Fruit fly (Drosophila melanogaster) whole organism, embryonic: Measurements from ENCODE around the gene PhKgamma.

Experiments
- Antp ChIP-seq: fragments of 200-800 bp; sonication (Bioruptor generic); optimal IDR thresholded peaks from 3 replicates; lab custom pipeline; 2016; ENCODE audit warnings: missing biosample characterization, missing genetic modification characterization
- Asciz ChIP-seq: fragments of 200-800 bp; sonication (Bioruptor generic); optimal IDR thresholded peaks from 2 replicates; lab custom pipeline; 2017; ENCODE audit warnings: missing biosample characterization, mild to moderate bottlenecking, missing genetic modification characterization, missing genetic modification reagents
- Atf6 ChIP-seq: fragments of 200-800 bp; sonication (Bioruptor generic); IDR thresholded peaks from 2 replicates; pipeline ENCODE4 v1.3.6; 2022; ENCODE audit warnings: missing biosample characterization, missing genetic modification characterization
- CG10274 ChIP-seq: fragments of 200-800 bp; sonication (Bioruptor generic); optimal IDR thresholded peaks from 3 replicates; lab custom pipeline; 2017; ENCODE audit warnings: missing biosample characterization, mild to moderate bottlenecking, missing genetic modification characterization
- CG12071 ChIP-seq: fragments of 200-800 bp; sonication (Bioruptor generic); optimal IDR thresholded peaks from 3 replicates; lab custom pipeline; 2018; ENCODE audit warnings: missing biosample characterization, mild to moderate bottlenecking, missing genetic modification characterization
- CG13775 ChIP-seq: fragments of 200-800 bp; sonication (Bioruptor generic); optimal IDR thresholded peaks from 3 replicates; lab custom pipeline; 2017; ENCODE audit warnings: missing biosample characterization, mild to moderate bottlenecking, missing genetic modification characterization
- CG15479 ChIP-seq: fragments of 200-800 bp; sonication (Bioruptor generic); optimal IDR thresholded peaks from 3 replicates; lab custom pipeline; 2019; ENCODE audit warnings: missing biosample characterization, mild to moderate bottlenecking, missing genetic modification characterization, moderate library complexity
- CG15696 ChIP-seq: fragments of 200-800 bp; sonication (Bioruptor generic); optimal IDR thresholded peaks from 2 replicates; lab custom pipeline; 2019; ENCODE audit warnings: missing biosample characterization, mild to moderate bottlenecking, missing genetic modification characterization, moderate library complexity
- CG1602 ChIP-seq: fragments of 200-800 bp; sonication (Bioruptor generic); optimal IDR thresholded peaks from 3 replicates; lab custom pipeline; 2016; ENCODE audit warnings: missing biosample characterization, missing genetic modification characterization
- CG16815 ChIP-seq: fragments of 200-800 bp; sonication (Bioruptor generic); optimal IDR thresholded peaks from 3 replicates; lab custom pipeline; 2017; ENCODE audit warnings: missing biosample characterization, mild to moderate bottlenecking, missing genetic modification characterization
- CG30431 ChIP-seq: fragments of 200-800 bp; sonication (Bioruptor generic); optimal IDR thresholded peaks from 2 replicates; lab custom pipeline; 2017; ENCODE audit warnings: missing biosample characterization, missing genetic modification characterization
- CG32532 ChIP-seq: fragments of 200-800 bp; sonication (Bioruptor generic); IDR thresholded peaks from 2 replicates; pipeline ENCODE4 v1.3.6; 2022; ENCODE audit warnings: missing biosample characterization, missing genetic modification characterization
- CG4707 ChIP-seq: fragments of 200-800 bp; sonication (Bioruptor generic); optimal IDR thresholded peaks from 2 replicates; lab custom pipeline; 2018; ENCODE audit warnings: missing biosample characterization, mild to moderate bottlenecking, missing genetic modification characterization, moderate library complexity
- CG5953 ChIP-seq: fragments of 200-800 bp; sonication (Bioruptor generic); IDR thresholded peaks from 2 replicates; pipeline ENCODE4 v1.3.6; 2022; ENCODE audit warnings: missing biosample characterization, missing genetic modification characterization
- CG9609 ChIP-seq: fragments of 200-800 bp; sonication (Bioruptor generic); optimal IDR thresholded peaks from 3 replicates; lab custom pipeline; 2016; ENCODE audit warnings: missing biosample characterization, missing genetic modification characterization
- CHES-1-like ChIP-seq: fragments of 200-800 bp; sonication (Bioruptor generic); optimal IDR thresholded peaks from 2 replicates; lab custom pipeline; 2016; ENCODE audit warnings: missing biosample characterization, missing genetic modification characterization
- CTCF ChIP-seq: fragments of 200-800 bp; sonication (Bioruptor generic); optimal IDR thresholded peaks from 2 replicates; lab custom pipeline; 2017; ENCODE audit warnings: missing biosample characterization, mild to moderate bottlenecking, missing genetic modification characterization, moderate library complexity
- CrebB ChIP-seq: fragments of 200-800 bp; sonication (Bioruptor generic); optimal IDR thresholded peaks from 3 replicates; lab custom pipeline; 2018; ENCODE audit warnings: missing biosample characterization, mild to moderate bottlenecking, missing genetic modification characterization
- D ChIP-seq, 2 experiments: fragments of 200-800 bp in 1 of 2; fragments of >200 bp in 1 of 2; sonication (Bioruptor generic) in 1 of 2; optimal IDR thresholded peaks; 2 replicates in 1 of 2; 3 replicates in 1 of 2; lab custom pipeline; 2017; ENCODE audit warnings: mild to moderate bottlenecking in 1 of 2, missing biosample characterization in 1 of 2, missing genetic modification characterization in 1 of 2, missing genetic modification reagents in 1 of 2
- D19B ChIP-seq: fragments of 200-800 bp; sonication (Bioruptor generic); optimal IDR thresholded peaks from 2 replicates; lab custom pipeline; 2017; ENCODE audit warnings: missing biosample characterization, mild to moderate bottlenecking, missing genetic modification characterization
- Deaf1 ChIP-seq: fragments of 200-800 bp; optimal IDR thresholded peaks from 3 replicates; lab custom pipeline; 2019; ENCODE audit warnings: missing biosample characterization, mild to moderate bottlenecking, missing genetic modification characterization, moderate library complexity
- Dek ChIP-seq: fragments of 200-800 bp; sonication (Bioruptor generic); optimal IDR thresholded peaks from 3 replicates; lab custom pipeline; 2019; ENCODE audit warnings: missing biosample characterization, mild to moderate bottlenecking, missing genetic modification characterization, moderate library complexity
- E2f2 ChIP-seq: fragments of 200-800 bp; sonication (Bioruptor generic); IDR thresholded peaks from 2 replicates; pipeline ENCODE4 v1.3.6; 2022; ENCODE audit warnings: missing biosample characterization, missing genetic modification characterization
- Eip74EF ChIP-seq, 2 experiments: fragments of 200-800 bp in 1 of 2; fragments of >200 bp in 1 of 2; sonication (Bioruptor generic) in 1 of 2; optimal IDR thresholded peaks; 2 replicates each; lab custom pipeline; 2017 to 2019; ENCODE audit warnings: missing biosample characterization in 2 of 2, missing genetic modification characterization in 2 of 2, mild to moderate bottlenecking in 1 of 2, moderate library complexity in 1 of 2
- Gsc ChIP-seq: fragments of 200-800 bp; sonication (Bioruptor generic); IDR thresholded peaks from 2 replicates; pipeline ENCODE4 v1.3.6; 2022; ENCODE audit warnings: missing biosample characterization, missing genetic modification characterization
- H15 ChIP-seq: fragments of 200-800 bp; sonication (Bioruptor generic); IDR thresholded peaks from 3 replicates; pipeline ENCODE4 v1.3.6; 2022; ENCODE audit warnings: missing biosample characterization, missing genetic modification characterization
- HLHmδ ChIP-seq: fragments of 200-800 bp; sonication (Bioruptor generic); optimal IDR thresholded peaks from 2 replicates; lab custom pipeline; 2018; ENCODE audit warnings: missing biosample characterization, mild to moderate bottlenecking, missing genetic modification characterization, moderate library complexity
- Myb ChIP-seq: fragments of 200-800 bp; sonication (Bioruptor generic); optimal IDR thresholded peaks from 2 replicates; lab custom pipeline; 2016; ENCODE audit warnings: missing biosample characterization, missing genetic modification characterization
- Ravus ChIP-seq: fragments of 200-800 bp; sonication (Bioruptor generic); IDR thresholded peaks from 2 replicates; pipeline ENCODE4 v1.3.6; 2022; ENCODE audit warnings: missing biosample characterization, missing genetic modification characterization
- Six4 ChIP-seq: fragments of 200-800 bp; sonication (Bioruptor generic); optimal IDR thresholded peaks from 2 replicates; lab custom pipeline; 2016; ENCODE audit warnings: missing biosample characterization, missing genetic modification characterization
- Trl ChIP-seq, 3 experiments: fragments of >200 bp in 2 of 3; fragments of 200-800 bp in 1 of 3; sonication (Bioruptor generic) in 1 of 3; optimal IDR thresholded peaks; 2 replicates in 1 of 3; 3 replicates in 2 of 3; lab custom pipeline; 2016 to 2017; ENCODE audit warnings: missing biosample characterization in 1 of 3, missing genetic modification characterization in 1 of 3
- Xrp1 ChIP-seq: fragments of 200-800 bp; sonication (Bioruptor generic); IDR thresholded peaks from 2 replicates; pipeline ENCODE4 v1.3.6; 2022; ENCODE audit warnings: missing biosample characterization, missing genetic modification characterization
- YL-1 ChIP-seq: fragments of 200-800 bp; sonication (Bioruptor generic); optimal IDR thresholded peaks from 3 replicates; lab custom pipeline; 2017; ENCODE audit warnings: missing biosample characterization, mild to moderate bottlenecking, missing genetic modification characterization
- cwo ChIP-seq: fragments of 200-800 bp; sonication (Bioruptor generic); optimal IDR thresholded peaks from 3 replicates; lab custom pipeline; 2017; ENCODE audit warnings: missing biosample characterization, missing genetic modification characterization, mild to moderate bottlenecking, moderate library complexity, missing genetic modification reagents
- dimm ChIP-seq: fragments of 200-800 bp; sonication (Bioruptor generic); IDR thresholded peaks from 2 replicates; pipeline ENCODE4 v1.3.6; 2022; ENCODE audit warnings: missing biosample characterization, missing genetic modification characterization
- disco-r ChIP-seq: fragments of 200-800 bp; sonication (Bioruptor generic); optimal IDR thresholded peaks from 2 replicates; lab custom pipeline; 2016; ENCODE audit warnings: missing biosample characterization, missing genetic modification characterization
- fd96Cb ChIP-seq: fragments of 200-800 bp; sonication (Bioruptor generic); optimal IDR thresholded peaks from 2 replicates; lab custom pipeline; 2018; ENCODE audit warnings: missing biosample characterization, mild to moderate bottlenecking, missing genetic modification characterization, moderate library complexity
- gfzf ChIP-seq: fragments of 200-800 bp; sonication (Bioruptor generic); optimal IDR thresholded peaks from 2 replicates; lab custom pipeline; 2016; ENCODE audit warnings: missing biosample characterization, mild to moderate bottlenecking, missing genetic modification characterization, moderate library complexity
- grau ChIP-seq: fragments of 200-800 bp; optimal IDR thresholded peaks from 3 replicates; lab custom pipeline; 2019; ENCODE audit warnings: missing biosample characterization, mild to moderate bottlenecking, missing genetic modification characterization, moderate library complexity
- hb ChIP-seq: fragments of 200-800 bp; sonication (Bioruptor generic); IDR thresholded peaks from 3 replicates; pipeline ENCODE4 v1.3.6; 2022; ENCODE audit warnings: missing biosample characterization, missing genetic modification characterization; ENCODE audit not compliant: partially characterized antibody
- jigr1 ChIP-seq: fragments of 200-800 bp; sonication (Bioruptor generic); IDR thresholded peaks from 3 replicates; pipeline ENCODE4 v1.3.6; 2022; ENCODE audit warnings: missing biosample characterization, missing genetic modification characterization
- kay ChIP-seq: fragments of 200-800 bp; sonication (Bioruptor generic); optimal IDR thresholded peaks from 2 replicates; lab custom pipeline; 2016; ENCODE audit warnings: missing biosample characterization, missing genetic modification characterization
- ken ChIP-seq: fragments of 200-800 bp; sonication (Bioruptor generic); IDR thresholded peaks from 3 replicates; pipeline ENCODE4 v1.3.6; 2022; ENCODE audit warnings: missing biosample characterization, missing genetic modification characterization
- nom ChIP-seq: fragments of 200-800 bp; sonication (Bioruptor generic); optimal IDR thresholded peaks from 2 replicates; lab custom pipeline; 2017; ENCODE audit warnings: missing biosample characterization, missing genetic modification characterization, mild to moderate bottlenecking, moderate library complexity, missing genetic modification reagents
- sim ChIP-seq: fragments of 200-800 bp; sonication (Bioruptor generic); IDR thresholded peaks from 2 replicates; pipeline ENCODE4 v1.3.6; 2022; ENCODE audit warnings: missing biosample characterization, missing genetic modification characterization
- sisA ChIP-seq: fragments of 200-800 bp; sonication (Bioruptor generic); IDR thresholded peaks from 2 replicates; pipeline ENCODE4 v1.3.6; 2022; ENCODE audit warnings: missing biosample characterization, missing genetic modification characterization
- tin ChIP-seq: fragments of 200-800 bp; sonication (Bioruptor generic); optimal IDR thresholded peaks from 3 replicates; lab custom pipeline; 2016; ENCODE audit warnings: missing biosample characterization, missing genetic modification characterization
- tll ChIP-seq, 2 experiments: fragments of 200-800 bp in 1 of 2; fragments of >200 bp in 1 of 2; sonication (Bioruptor generic) in 1 of 2; optimal IDR thresholded peaks; 2 replicates each; lab custom pipeline; 2017 to 2019; ENCODE audit warnings: missing biosample characterization in 2 of 2, missing genetic modification characterization in 2 of 2, mild to moderate bottlenecking in 1 of 2, moderate library complexity in 1 of 2
- usp ChIP-seq: fragments of >200 bp; optimal IDR thresholded peaks from 2 replicates; lab custom pipeline; 2017; ENCODE audit warnings: missing biosample characterization, missing genetic modification characterization
- zf30C ChIP-seq: fragments of 200-800 bp; sonication (Bioruptor generic); optimal IDR thresholded peaks from 3 replicates; lab custom pipeline; 2018; ENCODE audit warnings: missing biosample characterization, mild to moderate bottlenecking, missing genetic modification characterization

Gene PhKgamma

DNA sequence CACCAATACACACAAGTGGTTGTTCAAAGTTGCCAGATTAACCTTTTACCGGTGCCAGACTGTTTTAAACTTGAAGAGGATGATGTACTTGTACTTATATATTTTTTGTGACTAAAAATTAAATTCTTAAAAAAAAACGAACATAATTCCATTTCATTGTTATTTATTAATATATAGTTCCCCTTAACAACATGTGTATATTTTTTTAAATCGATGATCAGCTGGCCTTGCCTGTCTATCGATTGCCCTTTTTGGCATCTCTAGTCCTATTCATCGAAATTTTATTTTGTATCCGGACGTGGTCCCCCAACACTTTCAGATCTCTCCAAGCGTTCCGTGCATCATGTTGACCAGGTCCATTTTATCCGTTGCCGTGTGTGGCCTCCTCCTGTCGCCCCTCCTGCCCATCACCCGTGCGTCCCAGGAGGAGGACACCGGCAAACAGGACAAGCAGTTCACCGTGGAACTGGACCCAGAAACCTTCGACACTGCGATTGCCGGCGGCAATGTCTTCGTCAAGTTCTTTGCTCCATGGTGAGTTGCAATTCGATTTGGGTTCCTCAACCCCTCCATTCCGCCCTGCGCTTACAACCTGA lies 21.9 kb downstream of the PhKgamma start, which contains the start of gene prtp (continued):
- peak; percentile 55; the same call in 1 of the 3 replicates for TF ChIP-seq ken (GFP tag; lab: Robert Waterston, UW)
- no peak for TF ChIP-seq disco-r (GFP tag; lab: Kevin White, UChicago)
- no peak for TF ChIP-seq HLHmδ (GFP tag; lab: Kevin White, UChicago)
- peak; percentile 4 for TF ChIP-seq CTCF (GFP tag; lab: Kevin White, UChicago)
- no peak for TF ChIP-seq Gsc
- TF ChIP-seq Asciz (GFP tag; lab: Kevin White, UChicago) = peak; percentile 3
- TF ChIP-seq CrebB = no peak
- TF ChIP-seq CG10274 (GFP tag; lab: Kevin White, UChicago) = no peak
- no peak for TF ChIP-seq jigr1 (GFP tag; lab: Robert Waterston, UW)
- TF ChIP-seq D19B (GFP tag; lab: Kevin White, UChicago) = no peak
- no peak for TF ChIP-seq cwo (GFP tag; lab: Kevin White, UChicago)
- TF ChIP-seq CG1602 (GFP tag; lab: Kevin White, UChicago) = no peak
- no peak for TF ChIP-seq D (optimal IDR thresholded peaks at IDR 0.05; lab: Kevin White, UChicago)
- no peak for TF ChIP-seq D (GFP tag; optimal IDR thresholded peaks at IDR 0.05; lab: Kevin White, UChicago)
- TF ChIP-seq tll (GFP tag; optimal IDR thresholded peaks at IDR 0.05; lab: Kevin White, UChicago) = no peak
- TF ChIP-seq hb (GFP tag; lab: Robert Waterston, UW) = no peak
- no peak for TF ChIP-seq grau (tag; lab: Kevin White, UChicago)
- TF ChIP-seq Trl (optimal IDR thresholded peaks at IDR 0.05; lab: Kevin White, UChicago) = no peak
- no peak for TF ChIP-seq Trl (GFP tag; optimal IDR thresholded peaks at IDR 0.05; lab: Kevin White, UChicago)
- TF ChIP-seq tin (GFP tag; lab: Kevin White, UChicago) = no peak
- no peak for TF ChIP-seq CG13775 (GFP tag; lab: Kevin White, UChicago)
- TF ChIP-seq kay (GFP tag; lab: Kevin White, UChicago) = no peak
- TF ChIP-seq dimm (GFP tag; lab: Robert Waterston, UW) = no peak
- no peak for TF ChIP-seq Dek (tag; lab: Kevin White, UChicago)
- TF ChIP-seq Xrp1 = peak; percentile 43; the same call in 1 of the 2 replicates
- peak; percentile 10 for TF ChIP-seq Six4 (GFP tag; lab: Kevin White, UChicago)
- no peak for TF ChIP-seq sim (GFP tag; lab: Robert Waterston, UW)
- no peak; the same call in 1 of the 2 replicates for TF ChIP-seq sisA (GFP tag; lab: Robert Waterston, UW)
- TF ChIP-seq Myb = no peak
- no peak for TF ChIP-seq CG5953
- TF ChIP-seq fd96Cb (tag; lab: Kevin White, UChicago) = no peak
- no peak for TF ChIP-seq usp
- TF ChIP-seq CG4707 (GFP tag; lab: Kevin White, UChicago) = no peak
- TF ChIP-seq YL-1 (GFP tag; lab: Kevin White, UChicago) = no peak
- TF ChIP-seq gfzf (GFP tag; lab: Kevin White, UChicago) = no peak
- no peak for TF ChIP-seq H15 (GFP tag; lab: Robert Waterston, UW)
- TF ChIP-seq CG15479 (GFP tag; lab: Kevin White, UChicago) = no peak
- TF ChIP-seq CG12071 = no peak
- no peak for TF ChIP-seq Antp (GFP tag; lab: Kevin White, UChicago)
- no peak for TF ChIP-seq CG9609 (GFP tag; lab: Kevin White, UChicago)
- no peak for TF ChIP-seq CHES-1-like
- no peak; the same call in none of the 2 replicates for TF ChIP-seq CG32532 (GFP tag; lab: Robert Waterston, UW)
- no peak for TF ChIP-seq CG15696 (tag; lab: Kevin White, UChicago)
- no peak for TF ChIP-seq zf30C (GFP tag; lab: Kevin White, UChicago)
- TF ChIP-seq E2f2 = peak; percentile 57
- no peak for TF ChIP-seq CG30431
- TF ChIP-seq Atf6 (GFP tag; lab: Robert Waterston, UW) = no peak
- TF ChIP-seq Deaf1 (tag; lab: Kevin White, UChicago) = no peak
- no peak for TF ChIP-seq Ravus (GFP tag; lab: Robert Waterston, UW)
- no peak for TF ChIP-seq Eip74EF (GFP tag; optimal IDR thresholded peaks at IDR 0.05; lab: Kevin White, UChicago)
- TF ChIP-seq nom (GFP tag; lab: Kevin White, UChicago) = no peak
- TF ChIP-seq CG16815 (GFP tag; lab: Kevin White, UChicago) = no peak
